Fruit fly (Drosophila melanogaster): ENCODE measurements around the gene tey.

The tey gene

DNA sequence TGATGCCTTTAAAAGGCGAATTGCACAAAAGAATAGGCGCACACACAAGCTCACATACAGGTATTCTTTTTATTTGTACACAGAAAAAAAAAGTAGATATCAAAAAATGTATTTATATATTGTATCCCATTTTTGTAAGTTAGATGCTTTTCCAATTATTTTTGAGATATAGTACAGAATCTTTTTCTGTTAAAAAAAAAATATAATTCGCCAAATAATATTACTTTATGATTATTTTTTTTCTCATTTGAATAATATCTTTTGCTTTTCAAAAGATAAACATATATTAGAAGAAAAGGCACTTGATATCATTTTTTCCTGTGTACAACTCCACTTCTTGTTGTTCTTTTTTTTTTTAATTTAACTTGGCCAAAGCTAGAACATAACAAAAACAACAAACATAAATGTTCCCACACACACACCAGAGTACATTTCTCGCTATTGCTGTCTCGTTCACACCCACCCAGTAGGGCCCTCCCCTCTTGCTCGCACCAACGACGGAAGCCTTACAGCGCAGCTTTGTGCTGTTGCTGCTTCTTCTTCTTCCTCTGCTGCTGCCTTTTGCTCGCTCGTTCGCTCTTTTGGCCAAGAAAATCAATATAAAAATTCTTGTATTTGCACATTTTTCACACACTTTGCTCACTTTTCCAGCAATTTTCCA, 29.0 kb downstream of the tey start (continued):
- TF ChIP-seq Asciz (GFP tag; optimal IDR thresholded peaks at IDR 0.05) (peak; percentile 71), NK7.1 (GFP tag; optimal IDR thresholded peaks at IDR 0.05) (no peak), Mad (GFP tag; optimal IDR thresholded peaks at IDR 0.05) (no peak), stwl (tag; optimal IDR thresholded peaks at IDR 0.05) (no peak), CG1832 (GFP tag; optimal IDR thresholded peaks at IDR 0.05) (peak; percentile 86), dysf (GFP tag; IDR thresholded peaks at IDR 0.05) (peak; percentile 87; the same call in 2 of the 3 replicates), CG8388 (GFP tag; optimal IDR thresholded peaks at IDR 0.05) (peak; percentile 78), ro (GFP tag; IDR thresholded peaks at IDR 0.05) (no peak), cwo (GFP tag; optimal IDR thresholded peaks at IDR 0.05) (peak; percentile 77), wor (GFP tag; IDR thresholded peaks at IDR 0.05) (no peak), CG8944 (GFP tag; optimal IDR thresholded peaks at IDR 0.05) (no peak), Atf3 (GFP tag; optimal IDR thresholded peaks at IDR 0.05) (no peak), CoRest (tag; optimal IDR thresholded peaks at IDR 0.05) (peak; percentile 87), Abd-B (GFP tag; optimal IDR thresholded peaks at IDR 0.05) (peak; percentile 86), CG16813 (GFP tag; IDR thresholded peaks at IDR 0.05; ENCODE audit: partially characterized antibody) (no peak), CG6683 (GFP tag; optimal IDR thresholded peaks at IDR 0.05) (peak; percentile 66), Dfd (GFP tag; optimal IDR thresholded peaks at IDR 0.05) (no peak), grau (tag; optimal IDR thresholded peaks at IDR 0.05) (peak; percentile 77)

DNA sequence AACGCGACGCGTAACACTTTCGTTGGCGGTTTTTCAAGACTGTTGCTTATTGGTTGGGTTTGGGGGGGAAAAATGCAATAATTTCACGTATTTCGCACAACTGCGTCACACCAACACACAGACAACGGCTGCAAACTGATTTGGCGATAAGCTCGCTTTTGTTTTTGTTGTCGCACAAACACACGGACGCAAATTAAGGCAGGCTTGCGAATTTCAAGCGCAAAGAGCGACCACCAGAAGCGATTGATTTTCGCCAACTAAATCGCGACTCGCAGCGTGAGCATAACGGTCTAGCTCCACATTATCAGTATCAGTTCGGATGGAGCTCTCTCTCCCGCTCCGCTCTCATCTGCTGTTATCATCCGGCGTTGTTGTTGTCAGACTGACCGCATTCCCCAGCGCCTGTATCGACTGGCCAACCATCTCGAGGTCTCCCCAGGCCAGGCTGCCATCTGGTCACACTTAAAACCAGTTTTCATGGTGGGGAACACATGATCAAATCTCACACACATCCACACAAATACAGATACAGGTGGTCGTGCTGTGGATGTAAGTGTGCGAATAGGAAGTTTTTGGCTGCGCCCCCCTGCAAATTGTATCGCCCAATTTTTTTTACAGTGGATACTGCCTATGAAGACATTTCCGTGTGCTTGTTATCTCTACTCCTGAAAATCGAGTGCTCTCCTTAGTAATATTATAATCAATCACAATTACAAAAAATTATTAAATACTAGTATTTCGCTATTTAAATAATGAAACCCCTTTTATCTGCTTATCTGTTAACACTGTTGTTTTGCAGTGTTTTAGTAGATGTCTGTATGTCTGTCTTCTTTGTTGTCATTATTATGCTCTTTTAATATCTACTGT, 30.9 kb downstream of the tey start:
- TF ChIP-seq CG17359 (tag; optimal IDR thresholded peaks at IDR 0.05) (peak; percentile 42), CG7357 (GFP tag; IDR thresholded peaks at IDR 0.05) (peak; percentile 37; the same call in 2 of the 3 replicates), abd-A (tag; optimal IDR thresholded peaks at IDR 0.05) (no peak), Med (GFP tag) (peak; percentile 84), gt (GFP tag; IDR thresholded peaks at IDR 0.05) (no peak), twi (tag; optimal IDR thresholded peaks at IDR 0.05) (no peak), ac (GFP tag; optimal IDR thresholded peaks at IDR 0.05) (no peak), Lpt (GFP tag; optimal IDR thresholded peaks at IDR 0.05) (no peak), CG9727 (GFP tag; optimal IDR thresholded peaks at IDR 0.05) (peak; percentile 70), CrebB (tag; optimal IDR thresholded peaks at IDR 0.05) (peak; percentile 22), sisA (GFP tag; IDR thresholded peaks at IDR 0.05) (peak; percentile 58), danr (GFP tag; IDR thresholded peaks at IDR 0.05) (0 out of 2 replicates have a peak, but pooled peaks have one; percentile 52), klu (GFP tag; IDR thresholded peaks at IDR 0.05) (no peak; the same call in 1 of the 2 replicates), tgo (GFP tag; IDR thresholded peaks at IDR 0.05) (peak; percentile 72; the same call in 2 of the 3 replicates), lov (optimal IDR thresholded peaks at IDR 0.05) (no peak), lov (GFP tag; IDR thresholded peaks at IDR 0.05) (no peak), CG33557 (GFP tag; optimal IDR thresholded peaks at IDR 0.05) (no peak), Rfx (GFP tag; IDR thresholded peaks at IDR 0.05) (peak; percentile 87), CG17802 (tag; optimal IDR thresholded peaks at IDR 0.05) (no peak), dimm (GFP tag; IDR thresholded peaks at IDR 0.05) (no peak), tx (GFP tag; optimal IDR thresholded peaks at IDR 0.05) (peak; percentile 31), corto (GFP tag; optimal IDR thresholded peaks at IDR 0.05) (peak; percentile 53), Camta (GFP tag; optimal IDR thresholded peaks at IDR 0.05) (no peak), Mrtf (GFP tag; IDR thresholded peaks at IDR 0.05) (peak; percentile 56; the same call in 1 of the 3 replicates), ERR (GFP tag; optimal IDR thresholded peaks at IDR 0.05) (no peak), CG9215 (GFP tag; IDR thresholded peaks at IDR 0.05) (peak; percentile 67), ftz-f1 (GFP tag; optimal IDR thresholded peaks at IDR 0.05) (peak; percentile 45), Bdp1 (GFP tag; optimal IDR thresholded peaks at IDR 0.05) (no peak), CG14667 (GFP tag; IDR thresholded peaks at IDR 0.05) (peak; percentile 57), CG8359 (GFP tag; optimal IDR thresholded peaks at IDR 0.05; ENCODE audit: borderline replicate concordance) (no peak)
